Worm (Caenorhabditis elegans): ENCODE measurements around the gene poml-1.

Gene poml-1

ce11 chrX:13714710-13715109 lies 8.0 kb downstream of the poml-1 start:
- no peak for TF ChIP-seq hlh-17 (GFP tag; optimal IDR thresholded peaks at IDR 0.05; ENCODE audit: borderline replicate concordance)
- TF ChIP-seq lin-13 (GFP tag; optimal IDR thresholded peaks at IDR 0.05): no peak
- no peak for TF ChIP-seq elt-3 (tag; optimal IDR thresholded peaks at IDR 0.05)
- TF ChIP-seq aha-1 (tag; optimal IDR thresholded peaks at IDR 0.05): no peak
- no peak for TF ChIP-seq unc-62 (GFP tag; optimal IDR thresholded peaks at IDR 0.05)
- TF ChIP-seq lin-39 (tag; optimal IDR thresholded peaks at IDR 0.05): no peak
- TF ChIP-seq swsn-7 (tag; optimal IDR thresholded peaks at IDR 0.05): no peak
- TF ChIP-seq rnt-1 (tag; optimal IDR thresholded peaks at IDR 0.05): peak; percentile 41
- TF ChIP-seq sox-4 (tag; optimal IDR thresholded peaks at IDR 0.05): no peak
- TF ChIP-seq ceh-8 (GFP tag; optimal IDR thresholded peaks at IDR 0.05): no peak
- no peak for TF ChIP-seq mef-2 (tag; optimal IDR thresholded peaks at IDR 0.05)
- no peak for TF ChIP-seq pax-3 (tag; optimal IDR thresholded peaks at IDR 0.05)
- TF ChIP-seq ceh-82 (tag; optimal IDR thresholded peaks at IDR 0.05): no peak
- no peak for TF ChIP-seq zag-1 (tag; optimal IDR thresholded peaks at IDR 0.05)
- TF ChIP-seq efl-1 (optimal IDR thresholded peaks at IDR 0.05): no peak
- peak in 1 of 2 experiments; percentile 64 for TF ChIP-seq efl-1 (GFP tag; optimal IDR thresholded peaks at IDR 0.05 in 1 of 2)
- TF ChIP-seq dpl-1 (GFP tag; optimal IDR thresholded peaks at IDR 0.05): no peak
- TF ChIP-seq blmp-1 (tag; optimal IDR thresholded peaks at IDR 0.05): no peak
- TF ChIP-seq efl-3 (GFP tag; optimal IDR thresholded peaks at IDR 0.05): no peak
- TF ChIP-seq xbp-1 (tag; optimal IDR thresholded peaks at IDR 0.05): no peak
- no peak for TF ChIP-seq zip-4 (GFP tag; optimal IDR thresholded peaks at IDR 0.05)
- no peak for TF ChIP-seq fkh-8 (tag; optimal IDR thresholded peaks at IDR 0.05)
- TF ChIP-seq egl-27 (tag; optimal IDR thresholded peaks at IDR 0.05): no peak
- no peak for TF ChIP-seq ceh-63 (GFP tag; optimal IDR thresholded peaks at IDR 0.05)
- TF ChIP-seq nhr-47 (tag; optimal IDR thresholded peaks at IDR 0.05): peak; percentile 41
- no peak for TF ChIP-seq unc-98 (GFP tag; IDR thresholded peaks at IDR 0.05)
- TF ChIP-seq tlp-1 (tag; optimal IDR thresholded peaks at IDR 0.05): no peak
- TF ChIP-seq lin-15B (tag; optimal IDR thresholded peaks at IDR 0.05): no peak
- no peak for TF ChIP-seq nhr-237 (tag; optimal IDR thresholded peaks at IDR 0.05)
- peak; percentile 25 for TF ChIP-seq nhr-90 (tag; optimal IDR thresholded peaks at IDR 0.05; ENCODE audit: poor library complexity)
- no peak for TF ChIP-seq unc-30 (tag; optimal IDR thresholded peaks at IDR 0.05)
- TF ChIP-seq nhr-20 (tag; optimal IDR thresholded peaks at IDR 0.05): peak; percentile 56
- TF ChIP-seq nhr-85 (tag): peak; percentile 60
- TF ChIP-seq egl-13 (tag; optimal IDR thresholded peaks at IDR 0.05): no peak
- TF ChIP-seq C04F5.9 (tag; optimal IDR thresholded peaks at IDR 0.05): no peak
- TF ChIP-seq nhr-28 (tag; optimal IDR thresholded peaks at IDR 0.05): no peak
- TF ChIP-seq F16B12.6 (tag; optimal IDR thresholded peaks at IDR 0.05): no peak
- no peak for TF ChIP-seq nhr-11 (tag; optimal IDR thresholded peaks at IDR 0.05)
- TF ChIP-seq mab-9 (GFP tag; IDR thresholded peaks at IDR 0.05): no peak
- no peak for TF ChIP-seq lin-14 (GFP tag; optimal IDR thresholded peaks at IDR 0.05)
- TF ChIP-seq nhr-71 (tag; optimal IDR thresholded peaks at IDR 0.05): peak; percentile 68
- no peak for TF ChIP-seq fkh-10 (GFP tag; optimal IDR thresholded peaks at IDR 0.05)
- TF ChIP-seq pag-3 (tag; optimal IDR thresholded peaks at IDR 0.05; ENCODE audit: borderline replicate concordance, insufficient read depth): no peak
- TF ChIP-seq ceh-90 (tag; optimal IDR thresholded peaks at IDR 0.05): no peak
- no peak for TF ChIP-seq vab-15 (tag; optimal IDR thresholded peaks at IDR 0.05)
- no peak for TF ChIP-seq sptf-1 (tag; optimal IDR thresholded peaks at IDR 0.05)
- TF ChIP-seq C16A3.4 (tag; optimal IDR thresholded peaks at IDR 0.05): peak; percentile 14
- TF ChIP-seq ets-5 (GFP tag; IDR thresholded peaks at IDR 0.05): no peak
- TF ChIP-seq hlh-4 (tag; optimal IDR thresholded peaks at IDR 0.05): no peak
- no peak for TF ChIP-seq fkh-4 (tag; optimal IDR thresholded peaks at IDR 0.05; ENCODE audit: borderline replicate concordance)
- no peak for TF ChIP-seq nhr-84 (tag; optimal IDR thresholded peaks at IDR 0.05)
- TF ChIP-seq alr-1 (tag; optimal IDR thresholded peaks at IDR 0.05; ENCODE audit: borderline replicate concordance): no peak
- peak in 1 of 2 experiments; percentile 14 for TF ChIP-seq lsy-2 (tag; optimal IDR thresholded peaks at IDR 0.05)
- no peak for TF ChIP-seq hpl-2 (GFP tag; optimal IDR thresholded peaks at IDR 0.05)
